Worm (Caenorhabditis elegans) whole organism, midembryonic: ENCODE data around the gene ZK721.3.
A peak's percentile ranks its signal among the peaks of the same experiment; 100 is the strongest.

Source experiments
- T22C8.4 ChIP-seq: fragments of 200-800 bp; sonication (Bioruptor generic); IDR thresholded peaks from 2 replicates; pipeline ENCODE4 v1.3.6; 2022; ENCODE audit warnings: missing genetic modification characterization, missing compliant biosample characterization
- cog-1 ChIP-seq: sonication (generic microtip); optimal IDR thresholded peaks from 2 replicates; lab custom pipeline; 2016; ENCODE audit warnings: missing genetic modification characterization, missing compliant biosample characterization
- flt-1 ChIP-seq: fragments of 200-800 bp; sonication (Bioruptor generic); IDR thresholded peaks from 2 replicates; pipeline ENCODE4 v1.3.6; 2022; ENCODE audit warnings: missing genetic modification characterization, missing compliant biosample characterization
- klf-2 ChIP-seq: fragments of 200-800 bp; sonication (Bioruptor generic); conservative IDR thresholded peaks from 2 replicates; pipeline ENCODE4 v1.3.6; 2022; ENCODE audit warnings: missing genetic modification reagents, missing genetic modification characterization, missing compliant biosample characterization
- med-1 ChIP-seq: sonication (generic microtip); optimal IDR thresholded peaks from 2 replicates; lab custom pipeline; 2017; ENCODE audit warnings: missing genetic modification characterization, mild to moderate bottlenecking, missing compliant biosample characterization, antibody characterized with exemption, missing genetic modification reagents; ENCODE audit not compliant: insufficient read depth
- ref-1 ChIP-seq: fragments of 200-800 bp; sonication (Bioruptor generic); conservative IDR thresholded peaks from 2 replicates; pipeline ENCODE4 v1.3.6; 2022; ENCODE audit warnings: missing genetic modification reagents, missing genetic modification characterization, missing compliant biosample characterization
- tab-1 ChIP-seq: fragments of 200-800 bp; sonication (Bioruptor generic); IDR thresholded peaks from 2 replicates; pipeline ENCODE4 v1.3.6; 2022; ENCODE audit warnings: missing genetic modification characterization, missing compliant biosample characterization
- ztf-23 ChIP-seq: fragments of 200-800 bp; sonication (Bioruptor generic); IDR thresholded peaks from 2 replicates; pipeline ENCODE4 v1.3.6; 2022; ENCODE audit warnings: missing genetic modification reagents, missing genetic modification characterization, missing compliant biosample characterization
- ztf-29 ChIP-seq: fragments of 200-800 bp; sonication (Bioruptor generic); IDR thresholded peaks from 2 replicates; pipeline ENCODE4 v1.3.6; 2022; ENCODE audit warnings: missing genetic modification reagents, missing genetic modification characterization, missing compliant biosample characterization

ZK721.3 gene

DNA sequence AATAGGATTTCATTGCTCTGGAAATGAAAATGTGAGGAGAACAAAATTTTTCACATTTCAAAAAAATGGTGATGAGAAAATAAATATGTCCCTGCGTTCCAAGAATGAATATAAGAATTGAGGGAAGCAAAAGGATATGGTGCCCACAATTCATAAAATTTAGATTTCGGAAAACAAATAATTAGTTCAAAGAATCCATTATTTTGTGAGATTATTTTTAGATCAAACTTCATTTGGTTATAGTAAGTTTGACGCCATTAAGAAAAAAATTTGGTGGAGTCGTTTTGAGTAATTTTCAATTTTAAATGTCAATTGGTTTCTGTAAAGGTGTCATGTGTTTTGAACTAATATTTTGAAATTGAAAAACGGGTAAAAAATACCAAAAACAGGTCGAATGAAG is 16.0 kb downstream of the ZK721.3 start:
- no peak for TF ChIP-seq tab-1 (GFP tag; lab: Robert Waterston, UW)
- no peak for TF ChIP-seq ref-1 (GFP tag; lab: Robert Waterston, UW)
- no peak for TF ChIP-seq flt-1 (GFP tag; lab: Robert Waterston, UW)
- no peak for TF ChIP-seq ztf-29 (GFP tag; lab: Robert Waterston, UW)
- TF ChIP-seq med-1, result no peak
- no peak for TF ChIP-seq cog-1 (tag; lab: Kevin White, UChicago)
- no peak for TF ChIP-seq ztf-23 (GFP tag; lab: Robert Waterston, UW)
- no peak for TF ChIP-seq T22C8.4 (GFP tag; lab: Robert Waterston, UW)
- no peak for TF ChIP-seq klf-2 (GFP tag; lab: Robert Waterston, UW)

- TF ChIP-seq klf-2 (GFP tag; lab: Robert Waterston, UW), result no peak
- TF ChIP-seq cog-1 (tag; lab: Kevin White, UChicago), result peak; percentile 2
- no peak for TF ChIP-seq med-1
These were observed 16.6 kb downstream of the ZK721.3 start for ce11 chrX:8800983-8801382.

- TF ChIP-seq ztf-29 (GFP tag; lab: Robert Waterston, UW) (no peak), tab-1 (GFP tag; lab: Robert Waterston, UW) (no peak)
These were observed 21.1 kb downstream of the ZK721.3 start for ce11 chrX:8805475-8805874.

DNA sequence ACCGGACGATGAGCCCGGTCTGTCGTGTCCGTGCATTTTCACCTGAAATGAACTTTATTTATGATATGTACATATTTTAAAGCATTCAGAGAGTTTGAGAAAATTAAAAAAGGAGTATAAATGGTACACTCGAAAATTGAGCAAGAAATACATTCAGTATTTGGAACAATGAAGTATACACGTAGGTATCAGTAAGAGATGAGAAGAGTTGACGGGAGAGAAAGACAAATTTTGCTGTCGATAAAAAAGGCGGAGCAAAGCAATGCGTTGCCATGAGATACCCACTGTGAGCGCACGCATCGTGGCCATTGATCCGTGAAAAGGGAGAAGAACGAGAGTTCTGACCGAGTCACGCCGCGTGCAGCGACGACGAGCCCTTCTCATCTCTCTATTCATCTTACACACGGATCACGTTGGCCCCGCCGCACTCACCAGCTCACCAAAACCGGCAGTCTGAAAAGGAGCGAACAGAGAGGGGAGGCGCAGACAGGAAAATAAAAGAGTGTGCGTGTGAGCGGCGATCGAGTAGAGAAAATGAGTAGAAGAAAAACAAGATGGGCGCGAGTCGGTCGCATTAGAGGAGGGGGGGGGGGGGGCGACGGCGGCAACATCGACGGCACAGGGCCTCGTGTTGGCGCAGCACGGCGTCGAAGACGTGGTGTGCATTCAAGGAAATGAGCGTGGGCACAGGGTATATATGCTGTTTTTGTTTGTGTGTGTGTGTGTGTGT is 21.9 kb downstream of the ZK721.3 start, which contains the start of gene R04E5.8:
Gene R04E5.8, minus strand, starts transcription at position 51 of the 730 bp plus-strand sequence.
- no peak for TF ChIP-seq ztf-29 (GFP tag; lab: Robert Waterston, UW)
- TF ChIP-seq flt-1 (GFP tag; lab: Robert Waterston, UW), result 0 out of 2 replicates have a peak, but pooled peaks have one; percentile 41

- TF ChIP-seq ztf-29 (GFP tag; lab: Robert Waterston, UW), result no peak
- TF ChIP-seq tab-1 (GFP tag; lab: Robert Waterston, UW), result no peak
- TF ChIP-seq ref-1 (GFP tag; lab: Robert Waterston, UW), result no peak
- TF ChIP-seq flt-1 (GFP tag; lab: Robert Waterston, UW), result no peak
- TF ChIP-seq ztf-23 (GFP tag; lab: Robert Waterston, UW), result no peak
- TF ChIP-seq cog-1 (tag; lab: Kevin White, UChicago), result no peak
- TF ChIP-seq T22C8.4 (GFP tag; lab: Robert Waterston, UW), result no peak
- no peak for TF ChIP-seq klf-2 (GFP tag; lab: Robert Waterston, UW)
- no peak for TF ChIP-seq med-1
These were observed 24.4 kb downstream of the ZK721.3 start for ce11 chrX:8808740-8809139.

ce11 chrX:8810908-8811307 is 26.6 kb downstream of the ZK721.3 start, which contains the start of gene R04E5.9:
Gene R04E5.9 (minus strand): TSS chrX:8811142.
- TF ChIP-seq flt-1 (GFP tag; lab: Robert Waterston, UW) (0 out of 2 replicates have a peak, but pooled peaks have one; percentile 26), ref-1 (GFP tag; lab: Robert Waterston, UW) (no peak), cog-1 (tag; lab: Kevin White, UChicago) (peak; percentile 78), T22C8.4 (GFP tag; lab: Robert Waterston, UW) (peak; percentile 69), klf-2 (GFP tag; lab: Robert Waterston, UW) (no peak)

- TF ChIP-seq flt-1 (GFP tag; lab: Robert Waterston, UW), result no peak
- no peak for TF ChIP-seq ztf-29 (GFP tag; lab: Robert Waterston, UW)
- TF ChIP-seq med-1, result no peak
- no peak for TF ChIP-seq tab-1 (GFP tag; lab: Robert Waterston, UW)
- TF ChIP-seq T22C8.4 (GFP tag; lab: Robert Waterston, UW), result no peak
- no peak for TF ChIP-seq ztf-23 (GFP tag; lab: Robert Waterston, UW)
- no peak for TF ChIP-seq klf-2 (GFP tag; lab: Robert Waterston, UW)
- TF ChIP-seq ref-1 (GFP tag; lab: Robert Waterston, UW), result no peak
These were observed 27.6 kb downstream of the ZK721.3 start, which contains the start of gene cnnm-2 for ce11 chrX:8811916-8812315. Gene cnnm-2 (plus strand): TSS chrX:8812105.

ce11 chrX:8817929-8818328 is 33.6 kb downstream of the ZK721.3 start:
- no peak for TF ChIP-seq ztf-29 (GFP tag; lab: Robert Waterston, UW)
- peak; percentile 48; the same call in 1 of the 2 replicates for TF ChIP-seq ref-1 (GFP tag; lab: Robert Waterston, UW)
- TF ChIP-seq tab-1 (GFP tag; lab: Robert Waterston, UW), result peak; percentile 80
- TF ChIP-seq flt-1 (GFP tag; lab: Robert Waterston, UW), result peak; percentile 89
- TF ChIP-seq T22C8.4 (GFP tag; lab: Robert Waterston, UW), result peak; percentile 51
- peak; percentile 69; the same call in 1 of the 2 replicates for TF ChIP-seq ztf-23 (GFP tag; lab: Robert Waterston, UW)
- TF ChIP-seq klf-2 (GFP tag; lab: Robert Waterston, UW), result peak; percentile 65; the same call in 1 of the 2 replicates
- TF ChIP-seq cog-1 (tag; lab: Kevin White, UChicago), result no peak
- no peak for TF ChIP-seq med-1

ce11 chrX:8818438-8818837 is 34.1 kb downstream of the ZK721.3 start:
- TF ChIP-seq T22C8.4 (GFP tag; lab: Robert Waterston, UW), result peak; percentile 8; the same call in 1 of the 2 replicates

DNA sequence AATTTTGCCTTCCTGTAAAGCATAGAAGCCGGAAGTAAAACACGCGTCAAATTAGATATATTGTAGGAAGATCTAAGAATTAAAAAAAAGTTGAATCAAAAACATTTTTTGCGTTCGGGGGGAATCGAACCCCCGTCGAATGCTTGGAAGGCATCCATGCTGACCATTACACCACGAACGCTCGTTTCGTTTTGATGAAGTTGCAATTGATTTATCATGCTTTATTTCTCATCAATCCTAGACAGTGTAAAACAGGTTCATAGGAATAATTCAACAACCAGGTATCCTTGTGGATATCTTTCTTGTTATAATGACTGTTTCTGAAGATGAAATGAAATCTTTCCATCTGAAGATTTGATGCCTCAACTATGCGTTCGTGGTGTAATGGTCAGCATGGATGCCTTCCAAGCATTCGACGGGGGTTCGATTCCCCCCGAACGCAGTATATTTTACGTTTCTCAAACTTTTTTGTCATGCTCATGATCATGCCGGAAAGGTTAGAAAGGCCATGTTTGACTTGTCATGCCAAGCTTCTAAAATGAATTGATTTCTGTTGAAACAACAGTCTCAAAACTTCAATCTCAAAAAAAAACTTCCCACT is 35.6 kb downstream of the ZK721.3 start:
- TF ChIP-seq cog-1 (tag; lab: Kevin White, UChicago) (no peak), klf-2 (GFP tag; lab: Robert Waterston, UW) (no peak), ztf-23 (GFP tag; lab: Robert Waterston, UW) (no peak), T22C8.4 (GFP tag; lab: Robert Waterston, UW) (no peak), flt-1 (GFP tag; lab: Robert Waterston, UW) (no peak), tab-1 (GFP tag; lab: Robert Waterston, UW) (no peak), med-1 (no peak), ref-1 (GFP tag; lab: Robert Waterston, UW) (no peak), ztf-29 (GFP tag; lab: Robert Waterston, UW) (no peak)
